Worm (Caenorhabditis elegans): ENCODE results near the gene cyn-1.

ce11 chrV:14331477-14331876 lies 24.4 kb upstream of the cyn-1 start, which contains the start of gene F47B8.8:
- TF ChIP-seq mep-1 (tag; optimal IDR thresholded peaks at IDR 0.05) (no peak), sem-2 (GFP tag; optimal IDR thresholded peaks at IDR 0.05) (no peak), ces-1 (GFP tag; optimal IDR thresholded peaks at IDR 0.05) (no peak), lsy-2 (tag; optimal IDR thresholded peaks at IDR 0.05) (no peak)

Data from whole organism, mixed stage, embryonic.